Worm (Caenorhabditis elegans): Measurements from ENCODE around the gene K06G5.3.

DNA sequence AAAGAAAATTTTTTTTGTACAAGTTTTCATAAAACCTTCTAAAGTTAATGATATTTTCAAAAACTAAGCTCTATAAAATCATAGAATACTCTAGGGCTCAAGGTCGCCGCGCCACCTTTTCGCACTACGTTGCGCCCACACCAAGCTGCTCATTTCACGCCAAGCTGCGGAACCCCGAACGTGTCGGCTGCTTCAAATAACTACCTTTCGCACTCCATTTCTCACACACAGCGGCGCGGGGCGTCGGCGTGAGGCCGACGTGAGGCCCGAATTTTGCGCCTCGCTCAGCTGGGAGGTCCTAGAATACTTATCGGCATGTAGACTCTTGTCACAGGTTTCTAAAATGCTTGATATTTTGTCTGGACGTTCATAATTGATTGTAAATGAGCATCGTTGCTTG, 8.9 kb upstream of the K06G5.3 start:
- TF ChIP-seq snpc-4 (tag; optimal IDR thresholded peaks at IDR 0.05) (no peak), nhr-28 (tag; optimal IDR thresholded peaks at IDR 0.05) (no peak), hlh-1 (tag; optimal IDR thresholded peaks at IDR 0.05) (no peak), unc-62 (GFP tag; optimal IDR thresholded peaks at IDR 0.05) (no peak), unc-39 (tag; optimal IDR thresholded peaks at IDR 0.05) (no peak), lsy-2 (tag; optimal IDR thresholded peaks at IDR 0.05) (no peak), lin-32 (GFP tag; optimal IDR thresholded peaks at IDR 0.05) (no peak), elt-3 (tag; optimal IDR thresholded peaks at IDR 0.05) (no peak), lin-13 (tag; optimal IDR thresholded peaks at IDR 0.05) (no peak), pha-4 (tag; optimal IDR thresholded peaks at IDR 0.05) (no peak), zip-8 (tag; optimal IDR thresholded peaks at IDR 0.05) (no peak), mab-5 (tag; optimal IDR thresholded peaks at IDR 0.05) (no peak)
